Worm (Caenorhabditis elegans) whole organism, mixed stage, embryonic: Measurements from ENCODE around the gene smex-2.

Experiments used
- M03D4.4 ChIP-seq: sonication (generic microtip); optimal IDR thresholded peaks from 2 replicates; lab custom pipeline; 2017; ENCODE audit warnings: mild to moderate bottlenecking, missing genetic modification characterization, missing compliant biosample characterization
- ceh-39 ChIP-seq: fragments of 150-350 bp; optimal IDR thresholded peaks from 2 replicates; lab custom pipeline; 2014; ENCODE audit warnings: missing biosample characterization, missing genetic modification characterization
- lsy-2 ChIP-seq: fragments of 150-350 bp; optimal IDR thresholded peaks from 2 replicates; lab custom pipeline; 2014; ENCODE audit warnings: missing biosample characterization, missing genetic modification characterization
- nhr-237 ChIP-seq: fragments of 150-350 bp; optimal IDR thresholded peaks from 2 replicates; lab custom pipeline; 2014; ENCODE audit warnings: missing biosample characterization, missing genetic modification characterization
- nhr-28 ChIP-seq: fragments of 150-350 bp; optimal IDR thresholded peaks from 2 replicates; lab custom pipeline; 2014; ENCODE audit warnings: missing biosample characterization, missing genetic modification characterization
- pha-4 ChIP-seq: fragments of 150-350 bp; optimal IDR thresholded peaks from 2 replicates; lab custom pipeline; 2018; ENCODE audit warnings: missing biosample characterization, missing genetic modification reagents, missing genetic modification characterization
- snpc-4 ChIP-seq: fragments of 150-350 bp; optimal IDR thresholded peaks from 2 replicates; lab custom pipeline; 2014; ENCODE audit warnings: missing biosample characterization, missing genetic modification characterization

- TF ChIP-seq nhr-28 (tag; lab: Kevin White, UChicago) (no peak), ceh-39 (tag; lab: Kevin White, UChicago) (no peak), snpc-4 (tag; lab: Kevin White, UChicago) (no peak), nhr-237 (no peak), M03D4.4 (tag; lab: Kevin White, UChicago) (no peak), lsy-2 (tag; lab: Kevin White, UChicago) (no peak), pha-4 (tag; lab: Kevin White, UChicago) (no peak)
These were observed 25.5 kb upstream of the smex-2 start, which contains the start of gene F49H12.7 for ce11 chrX:2064730-2065129.
